Worm (Caenorhabditis elegans) whole organism, L3 larva: ENCODE data around the gene W10G6.6.
"Not testable (repeated sequence)": the region's sequence is repeated elsewhere in the genome, so short reads cannot be mapped to it uniquely, and the experiment has no call there.

Experiments
- ama-1 ChIP-seq: fragments of 150-350 bp; optimal IDR thresholded peaks from 2 replicates; lab custom pipeline; 2018
- nhr-12 ChIP-seq: fragments of 150-350 bp; optimal IDR thresholded peaks from 2 replicates; lab custom pipeline; 2014; ENCODE audit warnings: missing biosample characterization, missing genetic modification characterization
- ztf-11 ChIP-seq: fragments of 150-350 bp; optimal IDR thresholded peaks from 2 replicates; lab custom pipeline; 2014; ENCODE audit warnings: missing biosample characterization, missing genetic modification characterization
- ztf-4 ChIP-seq: fragments of 150-350 bp; optimal IDR thresholded peaks from 2 replicates; lab custom pipeline; 2014; ENCODE audit warnings: missing biosample characterization, missing genetic modification characterization

DNA sequence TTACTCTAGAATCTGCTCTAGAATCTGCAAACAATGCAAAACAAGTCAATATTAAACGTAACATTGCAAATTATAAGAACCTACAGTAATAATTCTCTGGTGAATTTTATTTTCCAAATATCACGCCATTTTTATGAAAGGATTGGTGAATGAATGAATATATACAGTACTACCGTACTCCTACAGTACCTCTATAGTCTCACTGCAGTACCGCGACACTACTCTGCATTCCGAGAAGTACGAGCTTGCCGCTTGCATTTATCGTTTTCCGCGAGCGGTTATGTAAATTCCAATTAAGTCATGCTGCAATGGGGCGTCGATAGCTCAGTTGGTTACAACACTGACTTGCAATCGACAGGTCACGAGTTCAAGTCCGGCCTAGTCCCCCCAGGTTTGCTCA lies 38.3 kb downstream of the W10G6.6 start, which contains the start of gene F23A7.4:
- TF ChIP-seq ztf-11; ztf-4 (tag; lab: Kevin White, UChicago); nhr-12 (tag; lab: Kevin White, UChicago); ama-1: not testable (repeated sequence)
